Worm (Caenorhabditis elegans) whole organism, early embryonic: ENCODE measurements around the gene plep-1.

ENCODE experiments used
- B0310.2 ChIP-seq: sonication (generic microtip); optimal IDR thresholded peaks from 2 replicates; lab custom pipeline; 2016; ENCODE audit warnings: mild to moderate bottlenecking, missing genetic modification characterization, missing compliant biosample characterization
- F13C5.2 ChIP-seq: sonication (generic microtip); optimal IDR thresholded peaks from 2 replicates; lab custom pipeline; 2017; ENCODE audit warnings: mild to moderate bottlenecking, missing genetic modification characterization, inconsistent platforms, missing compliant biosample characterization
- aly-1 ChIP-seq: sonication (generic microtip); optimal IDR thresholded peaks from 2 replicates; lab custom pipeline; 2016; ENCODE audit warnings: missing genetic modification characterization, missing compliant biosample characterization
- ama-1 ChIP-seq: fragments of 150-350 bp; optimal IDR thresholded peaks from 2 replicates; lab custom pipeline; 2014
- ceh-13 ChIP-seq: fragments of 200-800 bp; sonication (Bioruptor generic); optimal IDR thresholded peaks from 2 replicates; lab custom pipeline; 2018; ENCODE audit warnings: mild to moderate bottlenecking, missing genetic modification characterization, missing compliant biosample characterization
- ceh-36 ChIP-seq: sonication (generic microtip); optimal IDR thresholded peaks from 2 replicates; lab custom pipeline; 2016; ENCODE audit warnings: missing genetic modification characterization, inconsistent platforms, missing compliant biosample characterization
- ets-7 ChIP-seq: sonication (generic microtip); optimal IDR thresholded peaks from 2 replicates; lab custom pipeline; 2016; ENCODE audit warnings: missing genotype, missing genetic modification characterization, missing compliant biosample characterization
- flt-1 ChIP-seq: fragments of 200-800 bp; sonication (Bioruptor generic); IDR thresholded peaks from 2 replicates; pipeline ENCODE4 v1.3.6; 2022; ENCODE audit warnings: missing genetic modification characterization, missing compliant biosample characterization
- hmbx-1 ChIP-seq: sonication (generic microtip); optimal IDR thresholded peaks from 2 replicates; lab custom pipeline; 2016; ENCODE audit warnings: mild to moderate bottlenecking, missing genetic modification characterization, missing compliant biosample characterization
- hmg-4 ChIP-seq: fragments of 200-800 bp; sonication (Bioruptor generic); optimal IDR thresholded peaks from 2 replicates; lab custom pipeline; 2018; ENCODE audit warnings: mild to moderate bottlenecking, missing genetic modification characterization, missing compliant biosample characterization
- hnd-1 ChIP-seq: sonication (generic microtip); optimal IDR thresholded peaks from 2 replicates; lab custom pipeline; 2016; ENCODE audit warnings: missing genetic modification characterization, missing compliant biosample characterization
- pes-1 ChIP-seq: fragments of 200-800 bp; sonication (Bioruptor generic); IDR thresholded peaks from 2 replicates; pipeline ENCODE4 v1.3.6; 2022; ENCODE audit warnings: missing genetic modification reagents, missing genetic modification characterization, missing compliant biosample characterization
- scrt-1 ChIP-seq: fragments of 200-800 bp; sonication (Bioruptor generic); IDR thresholded peaks from 2 replicates; pipeline ENCODE4 v1.3.6; 2022; ENCODE audit warnings: missing genetic modification characterization, missing compliant biosample characterization
- sea-1 ChIP-seq: fragments of 200-800 bp; sonication (Bioruptor generic); conservative IDR thresholded peaks from 2 replicates; pipeline ENCODE4 v1.3.6; 2022; ENCODE audit warnings: missing genetic modification characterization, missing compliant biosample characterization
- tbx-11 ChIP-seq: fragments of 200-800 bp; sonication (Bioruptor generic); IDR thresholded peaks from 2 replicates; pipeline ENCODE4 v1.3.6; 2022; ENCODE audit warnings: missing genetic modification characterization, missing compliant biosample characterization
- tbx-37 ChIP-seq: fragments of 200-800 bp; sonication (Bioruptor generic); conservative IDR thresholded peaks from 2 replicates; pipeline ENCODE4 v1.3.6; 2022; ENCODE audit warnings: missing genetic modification reagents, missing genetic modification characterization, missing compliant biosample characterization
- tra-4 ChIP-seq: sonication (generic microtip); optimal IDR thresholded peaks from 2 replicates; lab custom pipeline; 2017; ENCODE audit warnings: missing genetic modification characterization, missing compliant biosample characterization

The plep-1 gene

ce11 chrII:4284305-4285193 is 27.5 kb downstream of the plep-1 start:
- TF ChIP-seq tbx-37 (GFP tag; lab: Robert Waterston, UW) (no peak), hmbx-1 (tag; lab: Kevin White, UChicago) (no peak), ceh-13 (GFP tag; lab: Kevin White, UChicago) (no peak), aly-1 (tag; lab: Kevin White, UChicago) (no peak), pes-1 (GFP tag; lab: Robert Waterston, UW) (no peak), ets-7 (no peak), flt-1 (GFP tag; lab: Robert Waterston, UW) (no peak), tbx-11 (GFP tag; lab: Robert Waterston, UW) (no peak), hnd-1 (tag; lab: Kevin White, UChicago) (no peak), ceh-36 (tag; lab: Kevin White, UChicago) (no peak)

- TF ChIP-seq F13C5.2 (no peak), ama-1 (lab: Kevin White, UChicago) (no peak), aly-1 (tag; lab: Kevin White, UChicago) (no peak), hmbx-1 (tag; lab: Kevin White, UChicago) (no peak), sea-1 (GFP tag; lab: Robert Waterston, UW) (no peak), ceh-36 (tag; lab: Kevin White, UChicago) (no peak), hmg-4 (no peak), tbx-37 (GFP tag; lab: Robert Waterston, UW) (no peak), ceh-13 (GFP tag; lab: Kevin White, UChicago) (no peak), pes-1 (GFP tag; lab: Robert Waterston, UW) (no peak), B0310.2 (tag; lab: Kevin White, UChicago) (no peak), tra-4 (no peak), tbx-11 (GFP tag; lab: Robert Waterston, UW) (no peak), flt-1 (GFP tag; lab: Robert Waterston, UW) (no peak), ets-7 (no peak), hnd-1 (tag; lab: Kevin White, UChicago) (no peak), scrt-1 (no peak)
These were observed 30.3 kb downstream of the plep-1 start, which contains the start of gene C01F1.5 for ce11 chrII:4281743-4282142. Gene C01F1.5, minus strand, starts transcription at chrII:4281845.

- TF ChIP-seq B0310.2 (tag; lab: Kevin White, UChicago) (no peak), aly-1 (tag; lab: Kevin White, UChicago) (no peak), tbx-37 (GFP tag; lab: Robert Waterston, UW) (no peak), ama-1 (lab: Kevin White, UChicago) (no peak), ets-7 (no peak), ceh-36 (tag; lab: Kevin White, UChicago) (peak; percentile 93)
These were observed 34.4 kb downstream of the plep-1 start for ce11 chrII:4277639-4278038.

ce11 chrII:4276924-4277323 is 35.1 kb downstream of the plep-1 start:
- TF ChIP-seq scrt-1 (no peak), sea-1 (GFP tag; lab: Robert Waterston, UW) (no peak), F13C5.2 (no peak), tbx-37 (GFP tag; lab: Robert Waterston, UW) (no peak), B0310.2 (tag; lab: Kevin White, UChicago) (no peak), ceh-36 (tag; lab: Kevin White, UChicago) (no peak), tbx-11 (GFP tag; lab: Robert Waterston, UW) (no peak), tra-4 (no peak), hmg-4 (no peak), ets-7 (no peak), hmbx-1 (tag; lab: Kevin White, UChicago) (no peak), pes-1 (GFP tag; lab: Robert Waterston, UW) (no peak), aly-1 (tag; lab: Kevin White, UChicago) (no peak)

ce11 chrII:4275637-4276252 is 36.3 kb downstream of the plep-1 start, which contains the start of gene npr-42:
Gene npr-42, plus strand, starts transcription at chrII:4276202.
- TF ChIP-seq F13C5.2 (no peak), hmg-4 (no peak), aly-1 (tag; lab: Kevin White, UChicago) (no peak), ama-1 (lab: Kevin White, UChicago) (no peak)

ce11 chrII:4267711-4268110 is 44.3 kb downstream of the plep-1 start:
- TF ChIP-seq B0310.2 (tag; lab: Kevin White, UChicago), result no peak
- TF ChIP-seq tbx-37 (GFP tag; lab: Robert Waterston, UW), result no peak
- TF ChIP-seq hnd-1 (tag; lab: Kevin White, UChicago), result no peak
- no peak for TF ChIP-seq hmg-4
- TF ChIP-seq tra-4, result no peak
- no peak for TF ChIP-seq ceh-36 (tag; lab: Kevin White, UChicago)
- no peak for TF ChIP-seq ama-1 (lab: Kevin White, UChicago)
- TF ChIP-seq hmbx-1 (tag; lab: Kevin White, UChicago), result no peak
- TF ChIP-seq sea-1 (GFP tag; lab: Robert Waterston, UW), result no peak
- no peak for TF ChIP-seq ets-7
- TF ChIP-seq F13C5.2, result no peak
- no peak for TF ChIP-seq scrt-1
- no peak for TF ChIP-seq flt-1 (GFP tag; lab: Robert Waterston, UW)
- TF ChIP-seq aly-1 (tag; lab: Kevin White, UChicago), result no peak
- TF ChIP-seq tbx-11 (GFP tag; lab: Robert Waterston, UW), result no peak
- no peak for TF ChIP-seq pes-1 (GFP tag; lab: Robert Waterston, UW)
- no peak for TF ChIP-seq ceh-13 (GFP tag; lab: Kevin White, UChicago)
